Fruit fly (Drosophila melanogaster): Measurements from ENCODE around the gene lic.

Gene lic

dm6 chrX:13099919-13100318, 9.0 kb downstream of the lic start (continued):
- peak; percentile 20 for TF ChIP-seq CG7928 (GFP tag; optimal IDR thresholded peaks at IDR 0.05)
- TF ChIP-seq stc (GFP tag; IDR thresholded peaks at IDR 0.05), result peak; percentile 81
- peak; percentile 88 for TF ChIP-seq CG13296 (GFP tag; optimal IDR thresholded peaks at IDR 0.05)
- peak; percentile 59; the same call in 2 of the 3 replicates for TF ChIP-seq jigr1 (GFP tag; IDR thresholded peaks at IDR 0.05)
- no peak for TF ChIP-seq grn (GFP tag; optimal IDR thresholded peaks at IDR 0.05)
- TF ChIP-seq CG15269 (tag; optimal IDR thresholded peaks at IDR 0.05), result peak; percentile 94
- peak; percentile 83 for TF ChIP-seq nmo (GFP tag; optimal IDR thresholded peaks at IDR 0.05)
- no peak for TF ChIP-seq CTCF (GFP tag; optimal IDR thresholded peaks at IDR 0.05)
- peak; percentile 79 for TF ChIP-seq Fer2 (tag; optimal IDR thresholded peaks at IDR 0.05)
- TF ChIP-seq YL-1 (GFP tag; optimal IDR thresholded peaks at IDR 0.05), result peak; percentile 0
- no peak for TF ChIP-seq CG11398 (GFP tag; optimal IDR thresholded peaks at IDR 0.05)
- peak; percentile 68 for TF ChIP-seq Ets65A (GFP tag)
- peak; percentile 82 for TF ChIP-seq schlank (tag; optimal IDR thresholded peaks at IDR 0.05)
- no peak for TF ChIP-seq sima (GFP tag; optimal IDR thresholded peaks at IDR 0.05)
- TF ChIP-seq CG14965 (GFP tag; optimal IDR thresholded peaks at IDR 0.05; ENCODE audit: borderline replicate concordance), result no peak
- TF ChIP-seq peb (GFP tag; IDR thresholded peaks at IDR 0.05), result peak; percentile 33; the same call in 1 of the 2 replicates
- peak; percentile 79 for TF ChIP-seq CG12391 (tag; optimal IDR thresholded peaks at IDR 0.05)
- TF ChIP-seq fd102C (GFP tag; optimal IDR thresholded peaks at IDR 0.05), result no peak
- TF ChIP-seq disco-r (GFP tag; optimal IDR thresholded peaks at IDR 0.05), result no peak
- no peak for TF ChIP-seq CG9797 (GFP tag; optimal IDR thresholded peaks at IDR 0.05)
- TF ChIP-seq sr (GFP tag; IDR thresholded peaks at IDR 0.05), result no peak; the same call in 1 of the 3 replicates
- TF ChIP-seq Dip3 (GFP tag; optimal IDR thresholded peaks at IDR 0.05), result peak; percentile 13
- peak; percentile 28 for TF ChIP-seq CG31365 (tag; optimal IDR thresholded peaks at IDR 0.05)
- TF ChIP-seq CG2678 (tag; optimal IDR thresholded peaks at IDR 0.05), result peak; percentile 91
- peak; percentile 93 for TF ChIP-seq dysf (GFP tag; IDR thresholded peaks at IDR 0.05)
- TF ChIP-seq Lpt (GFP tag; optimal IDR thresholded peaks at IDR 0.05), result no peak
- TF ChIP-seq Hey (tag; optimal IDR thresholded peaks at IDR 0.05), result peak; percentile 17
- peak; percentile 28 for TF ChIP-seq CG3407 (GFP tag; optimal IDR thresholded peaks at IDR 0.05)
- no peak for TF ChIP-seq CG8944 (GFP tag; optimal IDR thresholded peaks at IDR 0.05)
- TF ChIP-seq eyg (GFP tag; optimal IDR thresholded peaks at IDR 0.05), result no peak
- TF ChIP-seq CG4424 (GFP tag; optimal IDR thresholded peaks at IDR 0.05), result peak; percentile 68
- peak; percentile 70 for TF ChIP-seq CG9727 (GFP tag; optimal IDR thresholded peaks at IDR 0.05)
- 0 out of 2 replicates have a peak, but pooled peaks have one; percentile 45 for TF ChIP-seq crol (GFP tag; IDR thresholded peaks at IDR 0.05)
- peak; percentile 82 for TF ChIP-seq Rx (GFP tag; IDR thresholded peaks at IDR 0.05)
- TF ChIP-seq unc-4 (GFP tag; IDR thresholded peaks at IDR 0.05; ENCODE audit: partially characterized antibody), result no peak
- peak; percentile 82 for TF ChIP-seq rib (GFP tag; IDR thresholded peaks at IDR 0.05)
- no peak for TF ChIP-seq nerfin-2 (GFP tag; IDR thresholded peaks at IDR 0.05; ENCODE audit: partially characterized antibody)
- no peak for TF ChIP-seq cad (GFP tag; optimal IDR thresholded peaks at IDR 0.05)
- TF ChIP-seq eve (GFP tag; optimal IDR thresholded peaks at IDR 0.05), result no peak
- no peak for TF ChIP-seq yki (optimal IDR thresholded peaks at IDR 0.05)
- peak; percentile 24 for TF ChIP-seq ftz-f1 (GFP tag; optimal IDR thresholded peaks at IDR 0.05)
- no peak for TF ChIP-seq CG13624 (GFP tag; optimal IDR thresholded peaks at IDR 0.05)
- peak; percentile 79 for TF ChIP-seq BtbVII (GFP tag; optimal IDR thresholded peaks at IDR 0.05)
- TF ChIP-seq lilli (GFP tag; optimal IDR thresholded peaks at IDR 0.05), result peak; percentile 69
- peak; percentile 86 for TF ChIP-seq seq (GFP tag; IDR thresholded peaks at IDR 0.05)
- TF ChIP-seq Meics (GFP tag; optimal IDR thresholded peaks at IDR 0.05), result peak; percentile 86
- TF ChIP-seq CG1529 (GFP tag; optimal IDR thresholded peaks at IDR 0.05), result peak; percentile 34
- peak; percentile 62 for TF ChIP-seq D19A (tag; optimal IDR thresholded peaks at IDR 0.05)
- TF ChIP-seq psq (GFP tag; optimal IDR thresholded peaks at IDR 0.05), result peak; percentile 25
- TF ChIP-seq danr (GFP tag; IDR thresholded peaks at IDR 0.05), result peak; percentile 52; the same call in 1 of the 2 replicates
- peak; percentile 80 for TF ChIP-seq CG6813 (GFP tag; optimal IDR thresholded peaks at IDR 0.05)
- TF ChIP-seq lbe (GFP tag; optimal IDR thresholded peaks at IDR 0.05), result peak; percentile 46
- TF ChIP-seq H15 (GFP tag; IDR thresholded peaks at IDR 0.05), result peak; percentile 73; the same call in 2 of the 3 replicates

Measured in whole organism, embryonic.